Worm (Caenorhabditis elegans): ENCODE results near the gene C03H5.7.

DNA sequence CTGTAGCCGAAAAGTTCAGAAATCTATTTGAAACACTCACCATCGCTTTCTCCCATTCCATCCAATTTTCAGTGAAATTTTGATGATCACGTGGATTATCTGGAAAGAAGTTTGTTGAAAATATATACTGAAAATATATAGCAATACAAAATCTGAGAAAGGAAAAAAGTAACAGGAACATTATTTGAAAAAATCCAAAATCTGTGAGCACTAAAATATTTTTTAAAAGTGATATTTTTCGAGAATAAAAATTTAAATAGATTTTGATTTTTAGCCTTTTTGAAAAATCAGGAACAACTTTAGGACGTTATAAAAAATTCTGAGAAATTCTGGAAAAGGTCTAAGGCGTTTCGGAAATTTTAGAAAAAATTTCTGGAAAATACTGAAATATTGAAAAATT is 23.1 kb upstream of the C03H5.7 start, which contains the start of gene dmsr-4:
- TF ChIP-seq hrde-1 (tag; optimal IDR thresholded peaks at IDR 0.05; ENCODE audit: borderline replicate concordance) (no peak), snpc-1.3 (tag; optimal IDR thresholded peaks at IDR 0.05; ENCODE audit: insufficient read depth) (no peak), zim-3 (tag; optimal IDR thresholded peaks at IDR 0.05) (no peak), fkh-3 (tag; optimal IDR thresholded peaks at IDR 0.05) (no peak), dox-1 (GFP tag; IDR thresholded peaks at IDR 0.05) (no peak), unc-62 (GFP tag; optimal IDR thresholded peaks at IDR 0.05) (no peak)
